Fruit fly (Drosophila melanogaster): Measurements from ENCODE around the gene CG6244.

CG6244 gene

dm6 chr3L:15768947-15769389 is 39.2 kb upstream of the CG6244 start (continued):
- TF ChIP-seq pita (GFP tag; optimal IDR thresholded peaks at IDR 0.05), result no peak
- TF ChIP-seq Sox100B (GFP tag; optimal IDR thresholded peaks at IDR 0.05), result peak; percentile 68
- TF ChIP-seq chn (GFP tag; optimal IDR thresholded peaks at IDR 0.05), result no peak
- TF ChIP-seq Mrtf (GFP tag; IDR thresholded peaks at IDR 0.05), result peak; percentile 36; the same call in 1 of the 3 replicates
- no peak for TF ChIP-seq D (optimal IDR thresholded peaks at IDR 0.05)
- peak; percentile 80 for TF ChIP-seq D (GFP tag; optimal IDR thresholded peaks at IDR 0.05)
- peak; percentile 31 for TF ChIP-seq sqz (GFP tag; optimal IDR thresholded peaks at IDR 0.05)
- TF ChIP-seq hth (optimal IDR thresholded peaks at IDR 0.05), result no peak
- TF ChIP-seq dysf (GFP tag; IDR thresholded peaks at IDR 0.05), result peak; percentile 51; the same call in 1 of the 3 replicates

- TF ChIP-seq sens (GFP tag) (peak; percentile 68), CG17359 (tag; optimal IDR thresholded peaks at IDR 0.05) (peak; percentile 2), grau (tag; optimal IDR thresholded peaks at IDR 0.05) (peak; percentile 22), CG31441 (GFP tag; IDR thresholded peaks at IDR 0.05) (0 out of 2 replicates have a peak, but pooled peaks have one; percentile 18), fd3F (GFP tag; optimal IDR thresholded peaks at IDR 0.05) (no peak), pzg (GFP tag; optimal IDR thresholded peaks at IDR 0.05) (no peak), CG4404 (GFP tag; IDR thresholded peaks at IDR 0.05) (peak; percentile 24; the same call in 1 of the 2 replicates), ftz-f1 (GFP tag; optimal IDR thresholded peaks at IDR 0.05) (no peak), CG7556 (GFP tag; optimal IDR thresholded peaks at IDR 0.05) (peak; percentile 11), CG3281 (GFP tag; optimal IDR thresholded peaks at IDR 0.05) (peak; percentile 48), gem (tag; optimal IDR thresholded peaks at IDR 0.05) (peak; percentile 38), prd (optimal IDR thresholded peaks at IDR 0.05) (no peak), prd (GFP tag; IDR thresholded peaks at IDR 0.05) (peak; percentile 39; the same call in 1 of the 3 replicates), lab (GFP tag; optimal IDR thresholded peaks at IDR 0.05) (peak; percentile 46), jigr1 (GFP tag; IDR thresholded peaks at IDR 0.05) (no peak), Ptx1 (GFP tag; IDR thresholded peaks at IDR 0.05) (0 out of 2 replicates have a peak, but pooled peaks have one; percentile 13), CG6689 (GFP tag; IDR thresholded peaks at IDR 0.05) (peak; percentile 34; the same call in 1 of the 2 replicates), Vsx1 (GFP tag; optimal IDR thresholded peaks at IDR 0.05) (no peak), phol (tag; optimal IDR thresholded peaks at IDR 0.05) (peak; percentile 10), CG2712 (tag; optimal IDR thresholded peaks at IDR 0.05) (peak; percentile 16), slbo (GFP tag; IDR thresholded peaks at IDR 0.05) (peak; percentile 49; the same call in 1 of the 2 replicates), CG2120 (GFP tag; optimal IDR thresholded peaks at IDR 0.05) (peak; percentile 18), Hr51 (GFP tag; optimal IDR thresholded peaks at IDR 0.05) (peak in 1 of 2 experiments; percentile 26), CG18599 (GFP tag; optimal IDR thresholded peaks at IDR 0.05) (peak; percentile 41), CG11504 (tag; optimal IDR thresholded peaks at IDR 0.05) (peak; percentile 44), CG9727 (GFP tag; optimal IDR thresholded peaks at IDR 0.05) (peak; percentile 10), row (GFP tag; IDR thresholded peaks at IDR 0.05) (peak; percentile 50; the same call in 2 of the 3 replicates), dmrt99B (tag; optimal IDR thresholded peaks at IDR 0.05) (peak; percentile 37), Med (GFP tag) (peak; percentile 56), unpg (GFP tag; optimal IDR thresholded peaks at IDR 0.05) (peak; percentile 10), Hmr (GFP tag; optimal IDR thresholded peaks at IDR 0.05) (peak; percentile 26), Dad (GFP tag; optimal IDR thresholded peaks at IDR 0.05) (no peak), Xrp1 (GFP tag; IDR thresholded peaks at IDR 0.05) (peak; percentile 18; the same call in 1 of the 2 replicates), CG4730 (GFP tag; IDR thresholded peaks at IDR 0.05) (no peak), zfh1 (GFP tag; IDR thresholded peaks at IDR 0.05) (peak; percentile 53; the same call in 2 of the 3 replicates), Fer1 (GFP tag; optimal IDR thresholded peaks at IDR 0.05) (peak; percentile 18), CG7839 (tag; optimal IDR thresholded peaks at IDR 0.05) (peak; percentile 27), vvl (GFP tag; IDR thresholded peaks at IDR 0.05) (no peak), Hand (GFP tag; optimal IDR thresholded peaks at IDR 0.05) (peak; percentile 3), CG7357 (GFP tag; IDR thresholded peaks at IDR 0.05) (0 out of 3 replicates have a peak, but pooled peaks have one; percentile 19), CG8944 (GFP tag; optimal IDR thresholded peaks at IDR 0.05) (no peak)
These were observed 36.6 kb upstream of the CG6244 start for dm6 chr3L:15771565-15771964.

Data from whole organism, embryonic.